Fruit fly (Drosophila melanogaster): ENCODE data around the gene ChLD3.

ChLD3 gene

DNA sequence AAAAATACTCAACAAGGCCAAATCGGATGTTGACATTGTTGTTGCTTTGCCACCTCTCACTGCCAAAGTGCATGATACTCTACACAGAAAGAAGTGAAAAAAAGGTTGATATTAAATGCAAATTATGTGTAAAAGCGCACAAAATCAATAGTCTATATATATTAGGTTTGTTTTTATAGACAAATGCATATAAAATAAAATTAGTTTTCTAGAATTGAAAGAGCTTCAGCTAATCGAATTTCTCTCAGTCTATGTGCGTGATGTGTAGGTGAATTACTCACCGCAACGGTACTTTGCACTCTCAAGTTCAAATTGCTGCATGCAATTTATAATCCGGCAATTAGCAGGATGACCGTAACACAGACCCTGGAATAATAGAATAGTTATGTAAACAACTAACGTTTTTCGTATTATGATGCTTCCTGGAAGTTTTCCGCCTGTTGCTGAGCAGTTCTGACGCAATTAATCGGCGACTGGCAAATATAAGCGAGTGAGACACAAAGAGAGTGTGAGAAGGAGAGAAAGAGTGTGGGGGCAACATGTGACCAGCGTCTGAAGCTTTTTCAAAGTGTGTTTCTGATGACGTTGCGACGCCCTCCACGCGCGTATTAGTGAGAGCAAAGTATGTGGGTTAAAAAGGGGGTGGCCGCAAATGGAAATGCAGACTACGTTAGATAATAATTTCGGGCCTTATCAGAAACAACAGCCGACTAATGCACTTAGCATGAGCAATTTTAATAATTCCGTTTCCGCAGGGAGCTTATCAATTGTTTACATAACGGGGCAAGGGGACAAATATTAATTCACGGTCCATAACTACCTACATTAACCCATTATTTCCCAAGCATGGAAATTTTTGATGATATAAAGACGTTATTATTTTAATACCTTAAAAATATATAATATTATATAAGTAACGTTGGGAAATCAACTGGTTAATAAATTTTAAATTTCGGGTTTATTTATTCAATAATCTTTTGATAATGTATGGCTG, 17.6 kb upstream of the ChLD3 start (continued):
- TF ChIP-seq CG32772 (GFP tag; IDR thresholded peaks at IDR 0.05) (peak; percentile 95), CG12155 (GFP tag; optimal IDR thresholded peaks at IDR 0.05) (peak; percentile 79), al (GFP tag; IDR thresholded peaks at IDR 0.05) (peak; percentile 81), Chrac-16 (GFP tag; optimal IDR thresholded peaks at IDR 0.05) (peak; percentile 84), CG11695 (GFP tag; IDR thresholded peaks at IDR 0.05) (peak; percentile 94), CG4404 (GFP tag; IDR thresholded peaks at IDR 0.05) (peak; percentile 92), HmgD (GFP tag; optimal IDR thresholded peaks at IDR 0.05) (no peak), mirr (GFP tag; optimal IDR thresholded peaks at IDR 0.05) (peak; percentile 16), HLH3B (GFP tag; IDR thresholded peaks at IDR 0.05) (peak; percentile 95), CG10267 (tag; optimal IDR thresholded peaks at IDR 0.05) (peak; percentile 85), CG13123 (GFP tag; optimal IDR thresholded peaks at IDR 0.05) (peak; percentile 81), org-1 (GFP tag; optimal IDR thresholded peaks at IDR 0.05) (peak; percentile 59), CG32767 (GFP tag; IDR thresholded peaks at IDR 0.05) (peak; percentile 92), schlank (tag; optimal IDR thresholded peaks at IDR 0.05) (peak; percentile 69), tio (GFP tag; optimal IDR thresholded peaks at IDR 0.05) (peak; percentile 86), tll (GFP tag; optimal IDR thresholded peaks at IDR 0.05) (peak in 1 of 2 experiments; percentile 64), nom (GFP tag; optimal IDR thresholded peaks at IDR 0.05) (peak; percentile 87), maf-S (GFP tag; optimal IDR thresholded peaks at IDR 0.05) (peak; percentile 66), Sox100B (GFP tag; optimal IDR thresholded peaks at IDR 0.05) (peak; percentile 91), Pdp1 (GFP tag; optimal IDR thresholded peaks at IDR 0.05) (peak; percentile 79 to 87), HLHmδ (GFP tag; optimal IDR thresholded peaks at IDR 0.05) (no peak), ranshi (GFP tag; IDR thresholded peaks at IDR 0.05) (peak; percentile 92), Usf (GFP tag; optimal IDR thresholded peaks at IDR 0.05) (peak; percentile 36), HLH54F (GFP tag; optimal IDR thresholded peaks at IDR 0.05) (peak; percentile 74), lab (GFP tag; optimal IDR thresholded peaks at IDR 0.05) (peak; percentile 95), nerfin-1 (tag; optimal IDR thresholded peaks at IDR 0.05) (peak; percentile 87), CG9797 (GFP tag; optimal IDR thresholded peaks at IDR 0.05) (no peak), CG7745 (tag; optimal IDR thresholded peaks at IDR 0.05) (peak; percentile 7), CG16863 (GFP tag; optimal IDR thresholded peaks at IDR 0.05) (peak; percentile 85), Sin3A (optimal IDR thresholded peaks at IDR 0.05) (no peak), CG2120 (GFP tag; optimal IDR thresholded peaks at IDR 0.05) (peak; percentile 83), usp (GFP tag; optimal IDR thresholded peaks at IDR 0.05) (no peak), dysf (GFP tag; IDR thresholded peaks at IDR 0.05) (peak; percentile 96), CG17829 (tag; optimal IDR thresholded peaks at IDR 0.05) (peak; percentile 96), jing (GFP tag; optimal IDR thresholded peaks at IDR 0.05) (peak; percentile 85), CG9215 (GFP tag; IDR thresholded peaks at IDR 0.05) (peak; percentile 89), otp (GFP tag; IDR thresholded peaks at IDR 0.05) (peak; percentile 94), yki (optimal IDR thresholded peaks at IDR 0.05) (no peak), croc (GFP tag; conservative IDR thresholded peaks at IDR 0.05) (peak; percentile 88), NK7.1 (GFP tag; optimal IDR thresholded peaks at IDR 0.05) (peak; percentile 55), CG10431 (GFP tag; optimal IDR thresholded peaks at IDR 0.05) (no peak), ase (GFP tag; IDR thresholded peaks at IDR 0.05) (peak; percentile 95), CG8388 (GFP tag; optimal IDR thresholded peaks at IDR 0.05) (peak; percentile 94), CG4854 (GFP tag; optimal IDR thresholded peaks at IDR 0.05) (peak; percentile 78), gcm2 (GFP tag; optimal IDR thresholded peaks at IDR 0.05) (peak; percentile 71), grau (tag; optimal IDR thresholded peaks at IDR 0.05) (peak; percentile 83), Ets65A (GFP tag) (peak; percentile 97), CG2889 (GFP tag; IDR thresholded peaks at IDR 0.05) (peak; percentile 87), CG8765 (GFP tag; IDR thresholded peaks at IDR 0.05) (peak; percentile 91), az2 (GFP tag; optimal IDR thresholded peaks at IDR 0.05) (peak; percentile 79)

All from whole organism, embryonic.